Fruit fly (Drosophila melanogaster): Measurements from ENCODE around the gene CecC.

The CecC gene

dm6 chr3R:30263708-30264107, 47.4 kb downstream of the CecC start (continued):
- TF ChIP-seq CG8319 (GFP tag; optimal IDR thresholded peaks at IDR 0.05) = no peak
- TF ChIP-seq pdm3 (GFP tag; optimal IDR thresholded peaks at IDR 0.05) = peak; percentile 49
- 0 out of 3 replicates have a peak, but pooled peaks have one; percentile 44 for TF ChIP-seq eg (GFP tag; IDR thresholded peaks at IDR 0.05)
- TF ChIP-seq dac (GFP tag; optimal IDR thresholded peaks at IDR 0.05) = peak; percentile 5
- peak; percentile 73 for TF ChIP-seq Met (GFP tag; optimal IDR thresholded peaks at IDR 0.05)

dm6 chr3R:30264671-30265282, 48.5 kb downstream of the CecC start:
- TF ChIP-seq OdsH (GFP tag; optimal IDR thresholded peaks at IDR 0.05) = no peak
- TF ChIP-seq CG7368 (GFP tag; optimal IDR thresholded peaks at IDR 0.05) = no peak
- TF ChIP-seq CG32006 (GFP tag; optimal IDR thresholded peaks at IDR 0.05) = no peak
- no peak for TF ChIP-seq svp (GFP tag)
- no peak for TF ChIP-seq CG9139 (GFP tag; optimal IDR thresholded peaks at IDR 0.05)
- no peak for TF ChIP-seq pdm3 (GFP tag; optimal IDR thresholded peaks at IDR 0.05)
- no peak for TF ChIP-seq net (GFP tag; optimal IDR thresholded peaks at IDR 0.05)
- no peak for TF ChIP-seq CG6808 (GFP tag; optimal IDR thresholded peaks at IDR 0.05)
- TF ChIP-seq CG6792 (GFP tag; optimal IDR thresholded peaks at IDR 0.05) = no peak
- no peak for TF ChIP-seq achi (GFP tag; optimal IDR thresholded peaks at IDR 0.05)
- TF ChIP-seq lz (GFP tag; optimal IDR thresholded peaks at IDR 0.05) = no peak
- no peak for TF ChIP-seq CG4318 (GFP tag; optimal IDR thresholded peaks at IDR 0.05)
- TF ChIP-seq Sox14 (GFP tag; optimal IDR thresholded peaks at IDR 0.05) = peak; percentile 49
- TF ChIP-seq dac (GFP tag; optimal IDR thresholded peaks at IDR 0.05) = no peak
- no peak for TF ChIP-seq CG3919 (GFP tag; optimal IDR thresholded peaks at IDR 0.05)
- TF ChIP-seq Ets96B (tag; optimal IDR thresholded peaks at IDR 0.05) = peak; percentile 71
- TF ChIP-seq CG6276 (GFP tag; optimal IDR thresholded peaks at IDR 0.05) = no peak
- no peak for TF ChIP-seq CG10631 (GFP tag; optimal IDR thresholded peaks at IDR 0.05)
- TF ChIP-seq esn (GFP tag; optimal IDR thresholded peaks at IDR 0.05) = no peak
- no peak for TF ChIP-seq Sox102F (GFP tag; optimal IDR thresholded peaks at IDR 0.05)
- peak; percentile 6; the same call in 1 of the 3 replicates for TF ChIP-seq eg (GFP tag; IDR thresholded peaks at IDR 0.05)
- 0 out of 3 replicates have a peak, but pooled peaks have one; percentile 9 for TF ChIP-seq CG8119 (GFP tag; IDR thresholded peaks at IDR 0.05)
- no peak for TF ChIP-seq CG11294 (GFP tag; IDR thresholded peaks at IDR 0.05)
- no peak for TF ChIP-seq cyc (GFP tag; optimal IDR thresholded peaks at IDR 0.05)
- no peak for TF ChIP-seq CG8632 (GFP tag; optimal IDR thresholded peaks at IDR 0.05)
- peak; percentile 5 for TF ChIP-seq CG31627 (GFP tag; optimal IDR thresholded peaks at IDR 0.05)
- TF ChIP-seq topi (GFP tag; optimal IDR thresholded peaks at IDR 0.05) = no peak
- TF ChIP-seq Eip75B (GFP tag; optimal IDR thresholded peaks at IDR 0.05) = no peak
- TF ChIP-seq Eip93F (GFP tag; optimal IDR thresholded peaks at IDR 0.05) = no peak
- no peak for TF ChIP-seq CG11762 (GFP tag; optimal IDR thresholded peaks at IDR 0.05; ENCODE audit: insufficient read depth)
- no peak for TF ChIP-seq CG8319 (GFP tag; optimal IDR thresholded peaks at IDR 0.05)
- peak; percentile 55 for TF ChIP-seq fd59A (GFP tag; optimal IDR thresholded peaks at IDR 0.05)
- TF ChIP-seq Ets21C (GFP tag; optimal IDR thresholded peaks at IDR 0.05) = no peak
- TF ChIP-seq Met (GFP tag; optimal IDR thresholded peaks at IDR 0.05) = no peak
- TF ChIP-seq vri (GFP tag; optimal IDR thresholded peaks at IDR 0.05) = no peak
- TF ChIP-seq Hr38 (GFP tag; optimal IDR thresholded peaks at IDR 0.05) = no peak
- peak; percentile 54 for TF ChIP-seq Gug (GFP tag; IDR thresholded peaks at IDR 0.05)
- TF ChIP-seq salr (GFP tag; optimal IDR thresholded peaks at IDR 0.05) = peak in 1 of 2 experiments; percentile 12
- peak; percentile 16 for TF ChIP-seq CG1621 (tag; optimal IDR thresholded peaks at IDR 0.05)
- TF ChIP-seq CG3032 (tag; optimal IDR thresholded peaks at IDR 0.05) = peak; percentile 70
- TF ChIP-seq CG10669 (GFP tag; optimal IDR thresholded peaks at IDR 0.05) = no peak
- no peak for TF ChIP-seq CG6163 (GFP tag; IDR thresholded peaks at IDR 0.05)
- TF ChIP-seq Hr4 (GFP tag; optimal IDR thresholded peaks at IDR 0.05) = no peak
- peak; percentile 53 for TF ChIP-seq CG15336 (GFP tag; IDR thresholded peaks at IDR 0.05)
- TF ChIP-seq Smox (GFP tag; optimal IDR thresholded peaks at IDR 0.05) = no peak
- TF ChIP-seq Eip78C (GFP tag) = peak; percentile 72
- TF ChIP-seq fkh (GFP tag; optimal IDR thresholded peaks at IDR 0.05) = no peak
- TF ChIP-seq fd85E (GFP tag; optimal IDR thresholded peaks at IDR 0.05) = no peak
- no peak for TF ChIP-seq CG16779 (tag; optimal IDR thresholded peaks at IDR 0.05)
- no peak for TF ChIP-seq Lpt (GFP tag; optimal IDR thresholded peaks at IDR 0.05)

Data from whole organism, prepupa.